Worm (Caenorhabditis elegans) whole organism, L2 larva: ENCODE data around the gene flh-1.

Experiments used
- ama-1 ChIP-seq: fragments of 150-350 bp; optimal IDR thresholded peaks from 2 replicates; lab custom pipeline; 2018; ENCODE audit warnings: inconsistent platforms
- ceh-16 ChIP-seq: fragments of 150-350 bp; optimal IDR thresholded peaks from 2 replicates; lab custom pipeline; 2014; ENCODE audit warnings: missing biosample characterization, missing genetic modification characterization
- ceh-82 ChIP-seq: fragments of 150-350 bp; optimal IDR thresholded peaks from 2 replicates; lab custom pipeline; 2014; ENCODE audit warnings: missing biosample characterization, missing genetic modification characterization
- elt-3 ChIP-seq: sonication (generic microtip); optimal IDR thresholded peaks from 2 replicates; lab custom pipeline; 2017; ENCODE audit warnings: missing biosample characterization, missing genetic modification characterization
- fos-1 ChIP-seq: fragments of 150-350 bp; optimal IDR thresholded peaks from 2 replicates; lab custom pipeline; 2014; ENCODE audit warnings: missing biosample characterization, missing genetic modification characterization
- lin-13 ChIP-seq: fragments of 150-350 bp; optimal IDR thresholded peaks from 2 replicates; lab custom pipeline; 2014; ENCODE audit warnings: missing biosample characterization, missing genetic modification reagents, missing genetic modification characterization
- mdl-1 ChIP-seq, 2 experiments: fragments of 150-350 bp in 1 of 2; sonication (generic microtip) in 1 of 2; optimal IDR thresholded peaks; 2 replicates each; lab custom pipeline; 2017; ENCODE audit warnings: missing biosample characterization in 2 of 2, missing genetic modification characterization in 2 of 2
- nhr-11 ChIP-seq: fragments of 150-350 bp; optimal IDR thresholded peaks from 2 replicates; lab custom pipeline; 2014; ENCODE audit warnings: missing biosample characterization, missing genetic modification characterization
- nhr-6 ChIP-seq: fragments of 150-350 bp; optimal IDR thresholded peaks from 2 replicates; lab custom pipeline; 2014; ENCODE audit warnings: missing biosample characterization, missing genetic modification characterization
- nhr-77 ChIP-seq: fragments of 150-350 bp; optimal IDR thresholded peaks from 2 replicates; lab custom pipeline; 2014; ENCODE audit warnings: missing biosample characterization, missing genetic modification characterization
- zag-1 ChIP-seq: fragments of 150-350 bp; optimal IDR thresholded peaks from 2 replicates; lab custom pipeline; 2014; ENCODE audit warnings: missing biosample characterization, missing genetic modification characterization
- ztf-1 ChIP-seq: fragments of 200-800 bp; sonication (Bioruptor generic); conservative IDR thresholded peaks from 2 replicates; pipeline ENCODE4 v1.3.6; 2022; ENCODE audit warnings: missing genetic modification characterization, missing compliant biosample characterization
- ztf-11 ChIP-seq: sonication (generic microtip); optimal IDR thresholded peaks from 2 replicates; lab custom pipeline; 2017; ENCODE audit warnings: missing biosample characterization, missing genetic modification characterization

- no peak for TF ChIP-seq nhr-77
- TF ChIP-seq zag-1 (tag; lab: Kevin White, UChicago) = no peak
- TF ChIP-seq ama-1 (lab: Kevin White, UChicago) = no peak
- no peak for TF ChIP-seq mdl-1 (tag; optimal IDR thresholded peaks at IDR 0.05; lab: Kevin White, UChicago)
- no peak for TF ChIP-seq ceh-16 (tag; lab: Kevin White, UChicago)
- TF ChIP-seq ztf-1 (GFP tag; lab: Robert Waterston, UW) = no peak
- no peak for TF ChIP-seq ceh-82 (tag; lab: Kevin White, UChicago)
- no peak for TF ChIP-seq ztf-11 (tag; lab: Kevin White, UChicago)
- no peak for TF ChIP-seq fos-1 (tag; lab: Kevin White, UChicago)
- no peak for TF ChIP-seq nhr-11 (tag; lab: Kevin White, UChicago)
- TF ChIP-seq nhr-6 (tag; lab: Kevin White, UChicago) = no peak
- TF ChIP-seq lin-13 (GFP tag; lab: Kevin White, UChicago) = no peak
- no peak for TF ChIP-seq elt-3 (tag; lab: Kevin White, UChicago)
These were observed 36.1 kb upstream of the flh-1 start, which contains the start of gene F49C12.3 for ce11 chrIV:9300127-9300526.
